Fruit fly (Drosophila melanogaster): ENCODE measurements around the gene CG46441.

DNA sequence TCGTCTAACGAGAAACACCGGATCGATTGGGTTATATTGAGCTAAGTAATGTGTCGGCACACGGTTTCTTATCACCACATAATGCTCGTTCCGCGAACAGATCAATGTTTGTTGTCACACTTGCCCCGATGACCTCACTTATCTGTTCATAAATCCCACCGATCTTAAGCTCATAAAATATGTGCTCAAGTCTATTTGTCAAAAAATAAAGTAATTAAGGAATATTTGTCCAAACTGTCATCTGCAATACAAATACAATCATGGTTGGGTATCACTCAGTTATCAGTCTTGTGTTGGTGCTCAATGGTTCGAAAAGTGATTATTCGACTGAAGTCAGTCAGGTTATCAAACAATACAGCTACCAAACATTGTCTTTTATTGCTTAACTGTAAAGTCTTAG lies 46.4 kb upstream of the CG46441 start:
- no peak for TF ChIP-seq psq (GFP tag; optimal IDR thresholded peaks at IDR 0.05)
- no peak for TF ChIP-seq h (GFP tag; optimal IDR thresholded peaks at IDR 0.05)

Data from whole organism, wandering third instar larva.